Fruit fly (Drosophila melanogaster) whole organism, wandering third instar larva: ENCODE results near the gene witty.

Source experiments
- Abd-B ChIP-seq: fragments of >200 bp; optimal IDR thresholded peaks from 2 replicates; lab custom pipeline; 2017; ENCODE audit warnings: missing biosample characterization, missing genetic modification characterization
- CG32264 ChIP-seq: fragments of 200-800 bp; sonication (Bioruptor generic); optimal IDR thresholded peaks from 2 replicates; lab custom pipeline; 2016; ENCODE audit warnings: missing biosample characterization, missing genetic modification characterization
- CG9705 ChIP-seq: fragments of 200-800 bp; sonication (Bioruptor generic); optimal IDR thresholded peaks from 2 replicates; lab custom pipeline; 2018; ENCODE audit warnings: missing biosample characterization, mild to moderate bottlenecking, missing genetic modification characterization
- CrebA ChIP-seq: fragments of 200-800 bp; sonication (Bioruptor generic); optimal IDR thresholded peaks from 2 replicates; lab custom pipeline; 2016; ENCODE audit warnings: missing biosample characterization, mild to moderate bottlenecking, missing genetic modification characterization, borderline replicate concordance
- Dif ChIP-seq: fragments of 200-275, 200-300 bp; sonication (Bioruptor generic); optimal IDR thresholded peaks from 2 replicates; lab custom pipeline; 2018; ENCODE audit warnings: missing biosample characterization, missing genetic modification characterization; ENCODE audit not compliant: partially characterized antibody
- HLH106 ChIP-seq: fragments of 200-800 bp; optimal IDR thresholded peaks from 3 replicates; lab custom pipeline; 2019; ENCODE audit warnings: missing biosample characterization, mild to moderate bottlenecking, missing genetic modification characterization, moderate library complexity
- Hr83 ChIP-seq: fragments of 200-300 bp; sonication (Bioruptor generic); optimal IDR thresholded peaks from 2 replicates; lab custom pipeline; 2016; ENCODE audit warnings: missing biosample characterization, mild to moderate bottlenecking, missing genetic modification characterization, moderate library complexity; ENCODE audit not compliant: poor library complexity, severe bottlenecking
- Jra ChIP-seq: sonication (Bioruptor generic); optimal IDR thresholded peaks from 2 replicates; lab custom pipeline; 2016; ENCODE audit warnings: missing biosample characterization, missing genetic modification characterization
- N ChIP-seq: fragments of >200 bp; optimal IDR thresholded peaks from 2 replicates; lab custom pipeline; 2018; ENCODE audit warnings: missing biosample characterization, missing external identifiers, missing genetic modification characterization
- OdsH ChIP-seq: fragments of 200-800 bp; sonication (Bioruptor generic); optimal IDR thresholded peaks from 2 replicates; lab custom pipeline; 2016; ENCODE audit warnings: missing biosample characterization, mild to moderate bottlenecking, missing genetic modification characterization
- Sp1 ChIP-seq: fragments of 200-800 bp; sonication (Bioruptor generic); optimal IDR thresholded peaks from 3 replicates; lab custom pipeline; 2019; ENCODE audit warnings: missing biosample characterization, mild to moderate bottlenecking, missing genetic modification characterization, moderate library complexity
- br ChIP-seq: fragments of 200-800 bp; sonication (Bioruptor generic); optimal IDR thresholded peaks from 2 replicates; lab custom pipeline; 2016; ENCODE audit warnings: missing biosample characterization, missing genetic modification characterization
- brk ChIP-seq: fragments of 200-800 bp; sonication (Bioruptor generic); optimal IDR thresholded peaks from 2 replicates; lab custom pipeline; 2016; ENCODE audit warnings: missing biosample characterization, mild to moderate bottlenecking, missing genetic modification characterization
- dmrt93B ChIP-seq: fragments of 200-800 bp; sonication (Bioruptor generic); optimal IDR thresholded peaks from 2 replicates; lab custom pipeline; 2018; ENCODE audit warnings: missing biosample characterization, mild to moderate bottlenecking, missing genetic modification characterization
- dsf ChIP-seq: sonication (Bioruptor generic); optimal IDR thresholded peaks from 2 replicates; lab custom pipeline; 2016; ENCODE audit warnings: missing biosample characterization, missing genetic modification characterization, borderline replicate concordance
- foxo ChIP-seq, 2 experiments: fragments of 200-800 bp; sonication (Bioruptor generic); optimal IDR thresholded peaks; 2 replicates in 1 of 2; 3 replicates in 1 of 2; lab custom pipeline; 2016 to 2017; ENCODE audit warnings: missing biosample characterization in 2 of 2, missing genetic modification characterization in 2 of 2
- h ChIP-seq: fragments of 200-800 bp; sonication (Bioruptor generic); optimal IDR thresholded peaks from 3 replicates; lab custom pipeline; 2016; ENCODE audit warnings: missing biosample characterization, mild to moderate bottlenecking, missing genetic modification characterization
- jim ChIP-seq: fragments of 175-275, 200-325 bp; sonication (Bioruptor generic); optimal IDR thresholded peaks from 2 replicates; lab custom pipeline; 2016; ENCODE audit warnings: missing biosample characterization, mild to moderate bottlenecking, missing genetic modification characterization
- lola ChIP-seq: fragments of >200 bp; optimal IDR thresholded peaks from 2 replicates; lab custom pipeline; 2017; ENCODE audit warnings: missing biosample characterization, missing genetic modification characterization
- pan ChIP-seq: fragments of >200 bp; optimal IDR thresholded peaks from 2 replicates; lab custom pipeline; 2017
- psq ChIP-seq: fragments of 200-800 bp; sonication (Bioruptor generic); optimal IDR thresholded peaks from 3 replicates; lab custom pipeline; 2017; ENCODE audit warnings: missing biosample characterization, mild to moderate bottlenecking, missing genetic modification characterization, moderate library complexity
- rgr ChIP-seq: fragments of 200-800 bp; sonication (Bioruptor generic); optimal IDR thresholded peaks from 3 replicates; lab custom pipeline; 2016; ENCODE audit warnings: missing biosample characterization, mild to moderate bottlenecking, missing genetic modification characterization
- sage ChIP-seq: fragments of 200-800 bp; sonication (Bioruptor generic); optimal IDR thresholded peaks from 2 replicates; lab custom pipeline; 2016; ENCODE audit warnings: missing biosample characterization, mild to moderate bottlenecking, missing genetic modification characterization
- sv ChIP-seq: fragments of 200-800 bp; sonication (Bioruptor generic); optimal IDR thresholded peaks from 3 replicates; lab custom pipeline; 2016; ENCODE audit warnings: missing biosample characterization, missing genetic modification characterization
- tai ChIP-seq: sonication (Bioruptor generic); optimal IDR thresholded peaks from 2 replicates; lab custom pipeline; 2016; ENCODE audit warnings: missing biosample characterization, missing genetic modification characterization

Gene witty

DNA sequence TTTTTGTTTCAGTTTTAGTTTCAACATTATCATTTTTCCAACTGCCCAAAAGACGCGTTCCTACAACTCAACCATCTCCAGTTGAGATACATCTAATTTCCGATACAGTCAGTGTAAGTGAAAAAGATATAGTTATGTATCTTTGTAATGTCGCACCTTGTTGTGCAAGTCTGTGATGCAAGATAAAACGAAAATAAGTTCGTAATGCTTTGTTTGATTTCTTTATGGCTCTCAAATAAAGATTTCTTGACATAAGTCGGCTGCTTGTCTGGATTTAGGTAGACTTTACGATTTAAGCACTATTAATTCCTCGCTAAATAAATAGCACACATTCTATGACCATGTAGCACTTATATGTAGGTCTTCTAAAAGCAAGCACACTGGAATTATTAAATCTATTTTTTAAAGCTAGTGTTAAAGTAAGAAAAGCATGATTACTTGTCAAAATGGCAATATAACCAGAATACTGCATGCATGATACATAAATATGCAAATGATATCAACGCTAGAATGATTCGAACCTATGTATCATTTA lies 47.0 kb downstream of the witty start:
- TF ChIP-seq sv (no peak), CG9705 (GFP tag; lab: Kevin White, UChicago) (no peak), brk (GFP tag; lab: Kevin White, UChicago) (no peak), foxo (GFP tag; optimal IDR thresholded peaks at IDR 0.05; lab: Kevin White, UChicago) (no peak), Abd-B (GFP tag; lab: Kevin White, UChicago) (no peak), dsf (GFP tag; lab: Kevin White, UChicago) (no peak), Hr83 (GFP tag; lab: Kevin White, UChicago) (no peak), h (GFP tag; lab: Kevin White, UChicago) (no peak), CG32264 (GFP tag; lab: Kevin White, UChicago) (no peak), N (GFP tag; lab: Kevin White, UChicago) (no peak), lola (GFP tag; lab: Kevin White, UChicago) (no peak), sage (GFP tag; lab: Kevin White, UChicago) (no peak), CrebA (GFP tag; lab: Kevin White, UChicago) (no peak), Jra (GFP tag; lab: Kevin White, UChicago) (no peak), jim (GFP tag; lab: Kevin White, UChicago) (no peak), Sp1 (GFP tag; lab: Kevin White, UChicago) (no peak), Dif (no peak), OdsH (no peak), br (GFP tag; lab: Kevin White, UChicago) (no peak)

DNA sequence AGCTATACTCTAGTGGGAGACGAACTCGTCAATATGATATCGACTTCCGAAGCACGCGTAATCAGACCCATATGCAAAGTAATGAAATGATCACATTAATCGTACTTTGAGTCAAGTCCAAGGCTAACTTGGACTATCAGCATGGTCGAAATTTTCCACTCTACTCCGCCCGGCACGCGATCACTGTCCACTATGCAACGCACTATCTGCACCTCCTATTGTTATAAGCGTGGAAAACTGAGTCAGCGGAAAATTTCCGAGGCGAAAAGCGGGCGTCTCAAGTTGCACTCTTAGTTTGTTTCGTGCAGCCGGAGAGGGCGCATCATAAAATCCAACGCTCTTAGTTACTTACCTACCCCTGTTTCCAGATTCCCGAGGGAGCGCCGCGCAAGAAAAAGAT lies 47.8 kb downstream of the witty start:
- TF ChIP-seq rgr (no peak), N (GFP tag; lab: Kevin White, UChicago) (no peak), OdsH (no peak), jim (GFP tag; lab: Kevin White, UChicago) (no peak), lola (GFP tag; lab: Kevin White, UChicago) (no peak), tai (GFP tag; lab: Kevin White, UChicago) (no peak), brk (GFP tag; lab: Kevin White, UChicago) (no peak), Abd-B (GFP tag; lab: Kevin White, UChicago) (no peak), Hr83 (GFP tag; lab: Kevin White, UChicago) (no peak), psq (GFP tag; lab: Kevin White, UChicago) (no peak), dsf (GFP tag; lab: Kevin White, UChicago) (no peak)

DNA sequence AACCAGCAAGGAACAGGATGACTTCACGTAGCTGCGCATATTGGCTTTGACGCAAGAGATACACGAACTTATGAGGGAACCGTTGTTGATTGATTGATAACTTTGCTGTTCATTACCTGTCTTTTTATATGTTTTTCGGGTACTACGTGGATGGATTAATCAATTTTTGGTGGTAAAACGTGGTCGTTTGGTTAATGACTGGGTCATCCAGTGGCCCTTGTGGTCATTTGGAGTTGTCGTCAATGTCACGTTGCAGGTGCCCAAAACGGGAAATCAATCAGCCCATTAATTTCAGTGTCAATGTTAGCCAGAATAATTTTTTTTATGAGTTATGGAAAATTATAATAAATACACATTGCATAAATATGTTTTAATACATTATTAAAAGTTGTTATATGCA lies 51.1 kb downstream of the witty start, which contains the start of gene CG42819:
Gene CG42819 (minus strand): TSS at position 101 of the 400 bp plus-strand sequence.
- TF ChIP-seq pan (lab: Kevin White, UChicago) = no peak
- no peak for TF ChIP-seq HLH106 (tag; lab: Kevin White, UChicago)
- TF ChIP-seq dmrt93B (GFP tag; lab: Kevin White, UChicago) = no peak
- no peak for TF ChIP-seq Jra (GFP tag; lab: Kevin White, UChicago)
- TF ChIP-seq OdsH = no peak
